Worm (Caenorhabditis elegans): Measurements from ENCODE around the gene Y54E2A.7.

Y54E2A.7 gene

DNA sequence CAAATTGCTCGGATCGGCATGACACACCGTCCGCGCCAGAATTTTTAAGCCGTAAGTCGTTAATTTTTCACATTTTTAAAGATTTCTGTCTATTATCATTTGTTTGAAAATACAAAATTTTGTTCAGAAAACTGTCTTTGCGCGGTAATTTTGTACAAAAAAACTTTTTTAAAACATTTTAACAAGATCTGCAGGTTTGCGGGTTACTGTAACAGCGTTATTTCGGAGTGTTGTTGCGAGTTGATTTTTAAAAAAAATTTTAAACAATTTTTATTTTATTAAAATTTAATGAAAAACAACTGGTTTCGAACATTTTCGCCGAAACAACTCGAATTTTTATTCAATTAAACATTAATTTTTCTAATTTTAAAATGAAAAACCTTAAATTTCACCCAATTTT, 40.3 kb upstream of the Y54E2A.7 start:
- TF ChIP-seq zag-1 (tag; optimal IDR thresholded peaks at IDR 0.05) (no peak), elt-3 (tag; optimal IDR thresholded peaks at IDR 0.05) (no peak), fkh-2 (tag; optimal IDR thresholded peaks at IDR 0.05) (no peak), nfya-1 (tag; optimal IDR thresholded peaks at IDR 0.05; ENCODE audit: insufficient read depth) (no peak), snpc-4 (tag; optimal IDR thresholded peaks at IDR 0.05) (no peak), nhr-76 (tag; optimal IDR thresholded peaks at IDR 0.05) (no peak), aly-2 (tag; optimal IDR thresholded peaks at IDR 0.05) (no peak), lin-15B (tag; optimal IDR thresholded peaks at IDR 0.05) (no peak), unc-62 (GFP tag; optimal IDR thresholded peaks at IDR 0.05) (no peak), egl-5 (tag; optimal IDR thresholded peaks at IDR 0.05) (no peak), fkh-10 (GFP tag; optimal IDR thresholded peaks at IDR 0.05) (no peak), lin-39 (tag; optimal IDR thresholded peaks at IDR 0.05) (no peak), mdl-1 (tag; optimal IDR thresholded peaks at IDR 0.05) (no peak), nhr-43 (tag; optimal IDR thresholded peaks at IDR 0.05; ENCODE audit: poor library complexity, severe bottlenecking) (no peak), nhr-11 (tag; optimal IDR thresholded peaks at IDR 0.05) (no peak), elt-2 (tag; optimal IDR thresholded peaks at IDR 0.05) (no peak), nhr-28 (tag; optimal IDR thresholded peaks at IDR 0.05) (no peak), sea-2 (GFP tag; optimal IDR thresholded peaks at IDR 0.05) (no peak)

DNA sequence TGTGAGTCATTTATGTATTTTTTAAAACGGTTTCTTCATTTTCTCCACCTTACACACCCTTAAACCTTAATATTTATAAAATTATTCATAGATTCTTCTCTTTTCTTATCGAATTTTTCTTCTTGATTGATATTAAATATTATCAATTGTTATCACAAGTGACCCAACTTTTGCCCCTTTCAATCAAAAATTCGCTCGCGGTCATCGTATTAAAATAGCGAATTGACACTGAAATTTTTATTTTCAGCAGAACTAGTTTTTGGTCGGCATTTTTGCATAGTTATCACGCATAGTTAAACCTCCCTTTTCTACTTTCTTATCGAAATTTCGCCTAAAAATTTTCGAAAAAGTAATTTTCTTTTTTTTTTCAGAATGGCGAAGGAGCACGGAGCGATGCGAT, 39.9 kb upstream of the Y54E2A.7 start:
- TF ChIP-seq zag-1 (tag; optimal IDR thresholded peaks at IDR 0.05) = no peak
- no peak for TF ChIP-seq nhr-43 (tag; optimal IDR thresholded peaks at IDR 0.05; ENCODE audit: poor library complexity, severe bottlenecking)
- TF ChIP-seq elt-1 (tag; optimal IDR thresholded peaks at IDR 0.05) = no peak
- no peak for TF ChIP-seq ama-1 (optimal IDR thresholded peaks at IDR 0.05)
- no peak for TF ChIP-seq fkh-2 (tag; optimal IDR thresholded peaks at IDR 0.05)
- TF ChIP-seq tbx-2 (tag; optimal IDR thresholded peaks at IDR 0.05) = no peak
- no peak for TF ChIP-seq nhr-12 (tag; optimal IDR thresholded peaks at IDR 0.05)
- no peak for TF ChIP-seq daf-12 (tag; optimal IDR thresholded peaks at IDR 0.05)
- no peak for TF ChIP-seq nhr-77 (tag; optimal IDR thresholded peaks at IDR 0.05)
- peak; percentile 70 for TF ChIP-seq pha-4 (tag; optimal IDR thresholded peaks at IDR 0.05)
- no peak for TF ChIP-seq ceh-9 (tag; optimal IDR thresholded peaks at IDR 0.05)
- no peak for TF ChIP-seq nhr-23 (tag; optimal IDR thresholded peaks at IDR 0.05)
- TF ChIP-seq elt-3 (tag; optimal IDR thresholded peaks at IDR 0.05) = no peak
- no peak for TF ChIP-seq sea-2 (GFP tag; optimal IDR thresholded peaks at IDR 0.05)
- no peak for TF ChIP-seq unc-62 (GFP tag; optimal IDR thresholded peaks at IDR 0.05)
- no peak for TF ChIP-seq fkh-10 (GFP tag; optimal IDR thresholded peaks at IDR 0.05)
- no peak for TF ChIP-seq nhr-76 (tag; optimal IDR thresholded peaks at IDR 0.05)
- TF ChIP-seq pqm-1 (tag; optimal IDR thresholded peaks at IDR 0.05) = peak; percentile 40
- no peak for TF ChIP-seq R02D3.7 (tag; optimal IDR thresholded peaks at IDR 0.05)
- TF ChIP-seq nhr-237 (tag; optimal IDR thresholded peaks at IDR 0.05) = no peak
- peak; percentile 89 for TF ChIP-seq elt-2 (tag; optimal IDR thresholded peaks at IDR 0.05)
- TF ChIP-seq aly-2 (tag; optimal IDR thresholded peaks at IDR 0.05) = no peak
- TF ChIP-seq ZK546.5 (tag; optimal IDR thresholded peaks at IDR 0.05) = no peak
- no peak for TF ChIP-seq mml-1 (tag; optimal IDR thresholded peaks at IDR 0.05)
- no peak for TF ChIP-seq ceh-82 (tag; optimal IDR thresholded peaks at IDR 0.05)

DNA sequence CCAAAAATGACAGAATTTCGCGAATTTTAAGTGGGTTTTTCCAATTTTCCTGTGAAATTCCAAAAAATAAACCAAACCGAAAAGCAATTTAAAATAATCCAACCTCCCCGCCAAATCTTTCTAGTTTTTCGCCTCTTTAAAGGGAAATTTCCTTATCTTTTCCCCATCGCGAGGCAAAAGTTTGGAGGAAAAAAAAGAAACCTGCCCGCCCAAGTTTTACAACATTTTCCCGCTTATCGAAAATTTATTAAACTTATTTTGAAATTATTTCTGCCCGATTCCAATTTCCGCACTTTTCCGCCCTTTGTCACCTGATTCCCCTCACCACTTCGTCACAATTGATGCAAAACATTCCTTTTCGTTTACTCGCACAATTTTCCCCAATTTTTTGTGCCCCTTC, 39.4 kb upstream of the Y54E2A.7 start, which contains the start of gene osta-3:
Gene osta-3, plus strand, starts transcription at position 301 of the 400 bp plus-strand sequence.
- TF ChIP-seq egl-27 (tag; optimal IDR thresholded peaks at IDR 0.05) = no peak
- TF ChIP-seq nhr-25 (tag; optimal IDR thresholded peaks at IDR 0.05) = no peak
- no peak for TF ChIP-seq daf-12 (tag; optimal IDR thresholded peaks at IDR 0.05)
- no peak for TF ChIP-seq elt-3 (tag; optimal IDR thresholded peaks at IDR 0.05)
- TF ChIP-seq pqm-1 (tag; optimal IDR thresholded peaks at IDR 0.05) = no peak
- no peak for TF ChIP-seq nfya-1 (tag; optimal IDR thresholded peaks at IDR 0.05; ENCODE audit: insufficient read depth)
- TF ChIP-seq hmg-11 (tag; optimal IDR thresholded peaks at IDR 0.05) = no peak
- no peak for TF ChIP-seq unc-39 (tag; optimal IDR thresholded peaks at IDR 0.05)
- no peak for TF ChIP-seq snpc-4 (tag; optimal IDR thresholded peaks at IDR 0.05)
- no peak for TF ChIP-seq skn-1 (tag; optimal IDR thresholded peaks at IDR 0.05)
- no peak for TF ChIP-seq sea-2 (GFP tag; optimal IDR thresholded peaks at IDR 0.05)
- TF ChIP-seq nhr-67 (tag; optimal IDR thresholded peaks at IDR 0.05) = no peak
- TF ChIP-seq nhr-77 (tag; optimal IDR thresholded peaks at IDR 0.05) = no peak
- TF ChIP-seq ceh-28 (tag; optimal IDR thresholded peaks at IDR 0.05) = no peak
- no peak for TF ChIP-seq unc-62 (GFP tag; optimal IDR thresholded peaks at IDR 0.05)
- no peak for TF ChIP-seq nhr-23 (tag; optimal IDR thresholded peaks at IDR 0.05)
- no peak for TF ChIP-seq ceh-16 (tag; optimal IDR thresholded peaks at IDR 0.05)
- no peak for TF ChIP-seq elt-1 (tag; optimal IDR thresholded peaks at IDR 0.05)
